Worm (Caenorhabditis elegans) whole organism, mixed stage, embryonic: Measurements from ENCODE around the gene clec-207.
"Not testable (repeated sequence)": the region's sequence is repeated elsewhere in the genome, so short reads cannot be mapped to it uniquely, and the experiment has no call there.

Experiments
- M03D4.4 ChIP-seq: sonication (generic microtip); optimal IDR thresholded peaks from 2 replicates; lab custom pipeline; 2017; ENCODE audit warnings: mild to moderate bottlenecking, missing genetic modification characterization, missing compliant biosample characterization
- ceh-39 ChIP-seq: fragments of 150-350 bp; optimal IDR thresholded peaks from 2 replicates; lab custom pipeline; 2014; ENCODE audit warnings: missing biosample characterization, missing genetic modification characterization
- ceh-43 ChIP-seq: fragments of 200-800 bp; sonication (Bioruptor generic); optimal IDR thresholded peaks from 2 replicates; lab custom pipeline; 2018; ENCODE audit warnings: mild to moderate bottlenecking, missing genetic modification characterization, moderate library complexity, missing compliant biosample characterization
- ceh-83 ChIP-seq: fragments of 200-800 bp; sonication (Bioruptor generic); optimal IDR thresholded peaks from 2 replicates; lab custom pipeline; 2018; ENCODE audit warnings: mild to moderate bottlenecking, missing genetic modification characterization, missing compliant biosample characterization
- ces-1 ChIP-seq: fragments of 150-350 bp; optimal IDR thresholded peaks from 2 replicates; lab custom pipeline; 2014; ENCODE audit warnings: missing biosample characterization, missing genetic modification reagents, missing genetic modification characterization
- cnd-1 ChIP-seq: fragments of 200-800 bp; sonication (Bioruptor generic); optimal IDR thresholded peaks from 2 replicates; lab custom pipeline; 2018; ENCODE audit warnings: mild to moderate bottlenecking, missing genetic modification characterization, missing compliant biosample characterization
- drap-1 ChIP-seq: fragments of 200-800 bp; sonication (Bioruptor generic); optimal IDR thresholded peaks from 3 replicates; lab custom pipeline; 2018; ENCODE audit warnings: mild to moderate bottlenecking, missing genetic modification characterization, missing compliant biosample characterization
- flh-1 ChIP-seq: fragments of 200-800 bp; sonication (Bioruptor generic); optimal IDR thresholded peaks from 2 replicates; lab custom pipeline; 2018; ENCODE audit warnings: mild to moderate bottlenecking, missing genetic modification characterization, moderate library complexity, missing compliant biosample characterization
- hlh-1 ChIP-seq: fragments of 150-350 bp; optimal IDR thresholded peaks from 2 replicates; lab custom pipeline; 2014; ENCODE audit warnings: missing biosample characterization, missing genetic modification reagents, missing genetic modification characterization
- lin-13 ChIP-seq: fragments of 150-350 bp; optimal IDR thresholded peaks from 2 replicates; lab custom pipeline; 2014; ENCODE audit warnings: missing biosample characterization, missing genetic modification characterization
- lsy-2 ChIP-seq: fragments of 150-350 bp; optimal IDR thresholded peaks from 2 replicates; lab custom pipeline; 2014; ENCODE audit warnings: missing biosample characterization, missing genetic modification characterization
- mab-5 ChIP-seq: fragments of 150-350 bp; optimal IDR thresholded peaks from 2 replicates; lab custom pipeline; 2014; ENCODE audit warnings: missing biosample characterization, missing genetic modification characterization
- mls-2 ChIP-seq: sonication (generic microtip); optimal IDR thresholded peaks from 2 replicates; lab custom pipeline; 2016; ENCODE audit warnings: mild to moderate bottlenecking, missing genetic modification characterization, moderate library complexity, missing compliant biosample characterization
- nhr-12 ChIP-seq: fragments of 150-350 bp; optimal IDR thresholded peaks from 2 replicates; lab custom pipeline; 2014; ENCODE audit warnings: missing biosample characterization, missing genetic modification characterization
- nhr-2 ChIP-seq: fragments of 150-350 bp; optimal IDR thresholded peaks from 2 replicates; lab custom pipeline; 2014; ENCODE audit warnings: missing biosample characterization, missing genetic modification characterization
- nhr-237 ChIP-seq: fragments of 150-350 bp; optimal IDR thresholded peaks from 2 replicates; lab custom pipeline; 2014; ENCODE audit warnings: missing biosample characterization, missing genetic modification characterization
- nhr-76 ChIP-seq: sonication (generic microtip); optimal IDR thresholded peaks from 2 replicates; lab custom pipeline; 2017; ENCODE audit warnings: missing biosample characterization, missing genetic modification characterization
- sem-2 ChIP-seq: fragments of 200-800 bp; sonication (Bioruptor generic); optimal IDR thresholded peaks from 2 replicates; lab custom pipeline; 2018; ENCODE audit warnings: mild to moderate bottlenecking, missing genetic modification characterization, missing compliant biosample characterization
- snpc-4 ChIP-seq: fragments of 150-350 bp; optimal IDR thresholded peaks from 2 replicates; lab custom pipeline; 2014; ENCODE audit warnings: missing biosample characterization, missing genetic modification characterization
- unc-120 ChIP-seq: sonication (generic microtip); optimal IDR thresholded peaks from 2 replicates; lab custom pipeline; 2017; ENCODE audit warnings: missing genetic modification characterization, missing compliant biosample characterization; ENCODE audit not compliant: poor library complexity, severe bottlenecking
- unc-39 ChIP-seq: fragments of 150-350 bp; optimal IDR thresholded peaks from 2 replicates; lab custom pipeline; 2014; ENCODE audit warnings: missing biosample characterization, missing genetic modification characterization
- unc-62 ChIP-seq: fragments of 150-350 bp; optimal IDR thresholded peaks from 2 replicates; lab custom pipeline; 2014; ENCODE audit warnings: missing biosample characterization, missing genetic modification reagents, missing genetic modification characterization
- zip-8 ChIP-seq: fragments of 150-350 bp; optimal IDR thresholded peaks from 2 replicates; lab custom pipeline; 2014; ENCODE audit warnings: missing biosample characterization, missing genetic modification characterization
- ztf-11 ChIP-seq: fragments of 150-350 bp; optimal IDR thresholded peaks from 2 replicates; lab custom pipeline; 2014; ENCODE audit warnings: missing biosample characterization, missing genetic modification characterization

clec-207 gene

ce11 chrV:2081269-2081668 lies 14.6 kb upstream of the clec-207 start:
- TF ChIP-seq mab-5 (tag; lab: Kevin White, UChicago) (no peak), ztf-11 (no peak), lsy-2 (tag; lab: Kevin White, UChicago) (no peak), ces-1 (GFP tag; lab: Kevin White, UChicago) (no peak)

- TF ChIP-seq ces-1 (GFP tag; lab: Kevin White, UChicago) (no peak), hlh-1 (tag; lab: Kevin White, UChicago) (peak; percentile 64)
These were observed 14.0 kb upstream of the clec-207 start for ce11 chrV:2081894-2082293.

- TF ChIP-seq sem-2 (GFP tag; lab: Kevin White, UChicago): no peak
- TF ChIP-seq nhr-237 (tag; lab: Kevin White, UChicago): no peak
- no peak for TF ChIP-seq drap-1 (GFP tag; lab: Kevin White, UChicago)
- TF ChIP-seq ceh-43 (GFP tag; lab: Kevin White, UChicago): no peak
- no peak for TF ChIP-seq M03D4.4 (tag; lab: Kevin White, UChicago)
- no peak for TF ChIP-seq cnd-1 (tag; lab: Kevin White, UChicago)
- TF ChIP-seq unc-62 (GFP tag; lab: Kevin White, UChicago): no peak
- no peak for TF ChIP-seq snpc-4 (tag; lab: Kevin White, UChicago)
These were observed 12.0 kb upstream of the clec-207 start for ce11 chrV:2083869-2084268.

- not testable (repeated sequence) for TF ChIP-seq M03D4.4, hlh-1, cnd-1 (tag; lab: Kevin White, UChicago)
These were observed 10.1 kb upstream of the clec-207 start, which contains the start of gene F36F12.3 for ce11 chrV:2085745-2086267. Gene F36F12.3 (plus strand): TSS chrV:2085795.

DNA sequence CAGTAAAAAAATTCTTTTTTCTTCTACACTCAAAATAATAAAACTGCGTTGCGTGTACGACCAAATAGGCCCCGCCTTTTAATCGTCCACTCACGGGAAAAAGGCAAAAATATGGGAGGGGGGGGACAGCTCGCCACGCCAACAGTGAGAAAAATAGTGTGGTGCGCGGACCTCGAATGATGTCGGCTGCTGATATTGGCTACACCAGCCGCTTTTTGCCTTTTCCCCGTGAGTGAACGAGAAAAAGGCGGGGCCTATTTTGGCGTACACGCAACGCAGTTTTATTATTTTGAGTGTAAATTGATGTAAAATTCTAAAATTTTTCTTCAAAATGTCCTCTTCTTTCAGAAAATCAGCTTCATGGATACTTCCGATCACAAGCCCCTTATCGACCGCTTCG lies 5.6 kb upstream of the clec-207 start, which contains the start of gene ztf-28:
Gene ztf-28, plus strand, starts transcription at position 349 of the 400 bp plus-strand sequence.
- TF ChIP-seq snpc-4 (tag; lab: Kevin White, UChicago); M03D4.4 (tag; lab: Kevin White, UChicago); drap-1 (GFP tag; lab: Kevin White, UChicago): not testable (repeated sequence)

DNA sequence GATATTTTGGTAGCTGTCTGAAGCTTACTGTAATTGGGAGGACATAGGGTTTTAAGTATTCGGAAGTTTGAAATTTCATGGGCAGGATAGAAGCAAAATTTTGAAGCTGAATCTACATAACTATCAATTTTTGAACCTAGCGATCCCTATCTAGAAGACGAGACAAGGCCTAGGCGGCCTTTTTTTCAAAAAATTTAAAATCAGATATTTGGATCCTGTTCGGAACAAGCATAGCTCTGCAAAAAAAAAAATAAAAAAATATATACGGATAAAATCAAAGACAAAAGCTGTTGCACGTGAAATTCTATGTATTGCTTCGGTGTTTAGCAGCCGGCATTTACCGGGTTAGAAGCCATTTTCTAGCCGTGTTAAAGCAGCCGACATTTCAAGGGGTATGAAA lies 668 bp upstream of the clec-207 start, which contains the start of gene F36F12.2:
Gene F36F12.2, minus strand, starts transcription at position 101 of the 400 bp plus-strand sequence.
- TF ChIP-seq mls-2 (tag; lab: Kevin White, UChicago) (no peak), mab-5 (tag; lab: Kevin White, UChicago) (no peak), nhr-237 (tag; lab: Kevin White, UChicago) (no peak), nhr-2 (tag; lab: Kevin White, UChicago) (no peak), unc-39 (tag; lab: Kevin White, UChicago) (no peak), M03D4.4 (tag; lab: Kevin White, UChicago) (no peak), zip-8 (tag; lab: Kevin White, UChicago) (no peak), snpc-4 (tag; lab: Kevin White, UChicago) (no peak), cnd-1 (tag; lab: Kevin White, UChicago) (no peak)

DNA sequence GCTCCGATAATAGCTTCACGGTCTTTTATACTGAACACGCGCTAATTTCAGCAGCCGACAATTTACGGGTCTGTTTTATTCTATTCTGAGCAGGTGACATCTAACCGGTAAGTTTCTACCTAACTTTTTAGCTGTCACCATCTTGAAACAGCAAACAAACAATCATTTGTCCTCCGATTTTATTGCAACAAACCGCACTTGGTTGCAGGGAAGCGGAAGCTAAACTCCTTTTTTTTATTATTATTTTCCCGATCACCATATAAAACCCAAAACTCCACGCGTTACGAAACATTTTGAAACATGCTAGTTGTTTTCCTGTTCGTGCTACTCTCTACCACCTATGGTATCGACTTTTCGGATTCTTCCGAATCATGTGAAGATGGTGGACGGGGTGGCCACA lies 1.8 kb downstream of the clec-207 start, which contains the start of gene clec-208:
Gene clec-208, plus strand, starts transcription at position 301 of the 400 bp plus-strand sequence.
- TF ChIP-seq nhr-76 (tag; lab: Kevin White, UChicago) (no peak), mab-5 (tag; lab: Kevin White, UChicago) (no peak), ceh-39 (tag; lab: Kevin White, UChicago) (no peak), mls-2 (tag; lab: Kevin White, UChicago) (no peak), unc-120 (no peak), zip-8 (tag; lab: Kevin White, UChicago) (no peak), lin-13 (tag; lab: Kevin White, UChicago) (no peak), nhr-12 (tag; lab: Kevin White, UChicago) (no peak), ceh-83 (GFP tag; lab: Kevin White, UChicago) (no peak), flh-1 (GFP tag; lab: Kevin White, UChicago) (no peak), snpc-4 (tag; lab: Kevin White, UChicago) (no peak)
